Fruit fly (Drosophila melanogaster) whole organism, prepupa: ENCODE results near the gene deltaCOP.

ENCODE experiments used
- Blimp-1 ChIP-seq: fragments of 200-800 bp; sonication (Bioruptor generic); optimal IDR thresholded peaks from 3 replicates; lab custom pipeline; 2017; ENCODE audit warnings: missing biosample characterization, missing genetic modification characterization, mild to moderate bottlenecking, moderate library complexity, missing genetic modification reagents
- CG10631 ChIP-seq: fragments of 200-800 bp; sonication (Bioruptor generic); optimal IDR thresholded peaks from 2 replicates; lab custom pipeline; 2016; ENCODE audit warnings: missing biosample characterization, missing genetic modification characterization
- CG10669 ChIP-seq: fragments of 200-800 bp; sonication (Bioruptor generic); optimal IDR thresholded peaks from 3 replicates; lab custom pipeline; 2018; ENCODE audit warnings: missing biosample characterization, mild to moderate bottlenecking, missing genetic modification characterization, moderate library complexity
- CG11294 ChIP-seq: fragments of 200-800 bp; sonication (Bioruptor generic); IDR thresholded peaks from 2 replicates; pipeline ENCODE4 v1.3.6; 2022; ENCODE audit warnings: missing biosample characterization, missing genetic modification characterization
- CG11902 ChIP-seq: fragments of 200-800 bp; sonication (Bioruptor generic); optimal IDR thresholded peaks from 3 replicates; lab custom pipeline; 2016; ENCODE audit warnings: missing biosample characterization, missing genetic modification characterization
- CG16779 ChIP-seq: fragments of 200-800 bp; sonication (Bioruptor generic); optimal IDR thresholded peaks from 3 replicates; lab custom pipeline; 2017; ENCODE audit warnings: missing biosample characterization, mild to moderate bottlenecking, missing genetic modification characterization
- CG3032 ChIP-seq: fragments of 200-800 bp; optimal IDR thresholded peaks from 2 replicates; lab custom pipeline; 2019; ENCODE audit warnings: missing biosample characterization, mild to moderate bottlenecking, missing genetic modification characterization, moderate library complexity
- CG31627 ChIP-seq: fragments of 200-800 bp; sonication (Bioruptor generic); optimal IDR thresholded peaks from 3 replicates; lab custom pipeline; 2016; ENCODE audit warnings: missing biosample characterization, missing genetic modification characterization
- CG32006 ChIP-seq: fragments of 200-800 bp; sonication (Bioruptor generic); optimal IDR thresholded peaks from 3 replicates; lab custom pipeline; 2017; ENCODE audit warnings: missing biosample characterization, mild to moderate bottlenecking, missing genetic modification characterization
- CG34406 ChIP-seq: fragments of 200-800 bp; sonication (Bioruptor generic); optimal IDR thresholded peaks from 3 replicates; lab custom pipeline; 2016; ENCODE audit warnings: missing biosample characterization, missing genetic modification characterization
- CG3919 ChIP-seq: fragments of 200-800 bp; sonication (Bioruptor generic); optimal IDR thresholded peaks from 3 replicates; lab custom pipeline; 2016; ENCODE audit warnings: missing biosample characterization, missing genetic modification characterization
- CG4318 ChIP-seq: fragments of 200-800 bp; sonication (Bioruptor generic); optimal IDR thresholded peaks from 3 replicates; lab custom pipeline; 2017; ENCODE audit warnings: missing biosample characterization, mild to moderate bottlenecking, missing genetic modification characterization
- CG6163 ChIP-seq: fragments of 200-800 bp; sonication (Bioruptor generic); IDR thresholded peaks from 3 replicates; pipeline ENCODE4 v1.3.6; 2022; ENCODE audit warnings: missing biosample characterization, missing genetic modification characterization
- CG6276 ChIP-seq: fragments of 200-800 bp; sonication (Bioruptor generic); optimal IDR thresholded peaks from 2 replicates; lab custom pipeline; 2017; ENCODE audit warnings: missing biosample characterization, mild to moderate bottlenecking, missing genetic modification characterization
- CG6792 ChIP-seq: fragments of 200-800 bp; sonication (Bioruptor generic); optimal IDR thresholded peaks from 3 replicates; lab custom pipeline; 2016; ENCODE audit warnings: missing biosample characterization, missing genetic modification characterization
- CG6808 ChIP-seq: fragments of 200-800 bp; sonication (Bioruptor generic); optimal IDR thresholded peaks from 3 replicates; lab custom pipeline; 2017; ENCODE audit warnings: missing biosample characterization, missing genetic modification characterization, mild to moderate bottlenecking, moderate library complexity, missing genetic modification reagents
- CG6854 ChIP-seq: fragments of 200-800 bp; sonication (Bioruptor generic); optimal IDR thresholded peaks from 2 replicates; lab custom pipeline; 2017; ENCODE audit warnings: missing biosample characterization, mild to moderate bottlenecking, missing genetic modification characterization
- CG7368 ChIP-seq: fragments of 200-800 bp; sonication (Bioruptor generic); optimal IDR thresholded peaks from 3 replicates; lab custom pipeline; 2016; ENCODE audit warnings: missing biosample characterization, missing genetic modification characterization
- CG8119 ChIP-seq: fragments of 200-800 bp; sonication (Bioruptor generic); IDR thresholded peaks from 3 replicates; pipeline ENCODE4 v1.3.6; 2022; ENCODE audit warnings: missing biosample characterization, missing genetic modification characterization
- CG8319 ChIP-seq: fragments of 200-800 bp; sonication (Bioruptor generic); optimal IDR thresholded peaks from 3 replicates; lab custom pipeline; 2016; ENCODE audit warnings: missing biosample characterization, missing genetic modification characterization
- CG8632 ChIP-seq: fragments of 200-800 bp; sonication (Bioruptor generic); optimal IDR thresholded peaks from 3 replicates; lab custom pipeline; 2016; ENCODE audit warnings: missing biosample characterization, missing genetic modification characterization
- CG9139 ChIP-seq: fragments of 200-800 bp; sonication (Bioruptor generic); optimal IDR thresholded peaks from 3 replicates; lab custom pipeline; 2017; ENCODE audit warnings: missing biosample characterization, mild to moderate bottlenecking, missing genetic modification characterization
- Eip78C ChIP-seq: fragments of 200-800 bp; sonication (Bioruptor generic); peaks from one replicate; lab custom pipeline; 2016; ENCODE audit warnings: missing biosample characterization, missing genetic modification characterization
- Ets21C ChIP-seq: fragments of 200-800 bp; sonication (Bioruptor generic); optimal IDR thresholded peaks from 3 replicates; lab custom pipeline; 2016; ENCODE audit warnings: missing biosample characterization, missing genetic modification characterization
- Gug ChIP-seq: fragments of 200-800 bp; sonication (Bioruptor generic); IDR thresholded peaks from 2 replicates; pipeline ENCODE4 v1.3.6; 2022; ENCODE audit warnings: missing biosample characterization, missing genetic modification characterization
- Hr38 ChIP-seq: sonication (Bioruptor generic); optimal IDR thresholded peaks from 2 replicates; lab custom pipeline; 2016; ENCODE audit warnings: missing biosample characterization, missing genetic modification characterization
- Hr39 ChIP-seq: fragments of 200-800 bp; sonication (Bioruptor generic); optimal IDR thresholded peaks from 2 replicates; lab custom pipeline; 2016; ENCODE audit warnings: missing biosample characterization, missing genetic modification characterization
- Met ChIP-seq: fragments of 200-800 bp; sonication (Bioruptor generic); optimal IDR thresholded peaks from 3 replicates; lab custom pipeline; 2016; ENCODE audit warnings: missing biosample characterization, missing genetic modification characterization
- OdsH ChIP-seq: fragments of 200-800 bp; sonication (Bioruptor generic); optimal IDR thresholded peaks from 3 replicates; lab custom pipeline; 2016; ENCODE audit warnings: missing biosample characterization, missing genetic modification characterization
- Smox ChIP-seq: fragments of 200-800 bp; sonication (Bioruptor generic); optimal IDR thresholded peaks from 3 replicates; lab custom pipeline; 2016; ENCODE audit warnings: missing biosample characterization, missing genetic modification characterization
- Sox102F ChIP-seq: fragments of 200-800 bp; sonication (Bioruptor generic); optimal IDR thresholded peaks from 2 replicates; lab custom pipeline; 2016; ENCODE audit warnings: missing biosample characterization, mild to moderate bottlenecking, missing genetic modification characterization
- Sox14 ChIP-seq: fragments of 200-800 bp; sonication (Bioruptor generic); optimal IDR thresholded peaks from 3 replicates; lab custom pipeline; 2016; ENCODE audit warnings: missing biosample characterization, missing genetic modification characterization
- achi ChIP-seq: fragments of 200-800 bp; sonication (Bioruptor generic); optimal IDR thresholded peaks from 3 replicates; lab custom pipeline; 2016; ENCODE audit warnings: missing biosample characterization, missing genetic modification characterization
- acj6 ChIP-seq: fragments of 200-800 bp; sonication (Bioruptor generic); optimal IDR thresholded peaks from 3 replicates; lab custom pipeline; 2016; ENCODE audit warnings: missing biosample characterization, missing genetic modification characterization
- cyc ChIP-seq: fragments of 200-800 bp; sonication (Bioruptor generic); optimal IDR thresholded peaks from 3 replicates; lab custom pipeline; 2016; ENCODE audit warnings: missing biosample characterization, missing genetic modification characterization
- dac ChIP-seq: fragments of 200-800 bp; sonication (Bioruptor generic); optimal IDR thresholded peaks from 2 replicates; lab custom pipeline; 2017; ENCODE audit warnings: missing biosample characterization, mild to moderate bottlenecking, missing genetic modification characterization
- dsx ChIP-seq: fragments of 200-800 bp; optimal IDR thresholded peaks from 3 replicates; lab custom pipeline; 2019; ENCODE audit warnings: missing biosample characterization, mild to moderate bottlenecking, missing genetic modification characterization, moderate library complexity; ENCODE audit not compliant: poor library complexity, severe bottlenecking
- eg ChIP-seq: fragments of 200-800 bp; sonication (Bioruptor generic); IDR thresholded peaks from 3 replicates; pipeline ENCODE4 v1.3.6; 2022; ENCODE audit warnings: missing biosample characterization, missing genetic modification characterization
- fd59A ChIP-seq: fragments of 200-800 bp; sonication (Bioruptor generic); optimal IDR thresholded peaks from 2 replicates; lab custom pipeline; 2017; ENCODE audit warnings: missing biosample characterization, mild to moderate bottlenecking, missing genetic modification characterization, missing genetic modification reagents
- fd85E ChIP-seq: fragments of 200-800 bp; sonication (Bioruptor generic); optimal IDR thresholded peaks from 3 replicates; lab custom pipeline; 2016; ENCODE audit warnings: missing biosample characterization, missing genetic modification characterization
- fkh ChIP-seq: fragments of 200-800 bp; sonication (Bioruptor generic); optimal IDR thresholded peaks from 3 replicates; lab custom pipeline; 2017; ENCODE audit warnings: missing biosample characterization, mild to moderate bottlenecking, missing genetic modification characterization, moderate library complexity
- lz ChIP-seq: fragments of 200-800 bp; sonication (Bioruptor generic); optimal IDR thresholded peaks from 3 replicates; lab custom pipeline; 2016; ENCODE audit warnings: missing biosample characterization, missing genetic modification characterization
- net ChIP-seq: fragments of 200-800 bp; sonication (Bioruptor generic); optimal IDR thresholded peaks from 3 replicates; lab custom pipeline; 2016; ENCODE audit warnings: missing biosample characterization, missing genetic modification characterization
- salr ChIP-seq, 2 experiments: fragments of 200-800 bp; sonication (Bioruptor generic); optimal IDR thresholded peaks; 3 replicates each; lab custom pipeline; 2016 to 2018; ENCODE audit warnings: missing biosample characterization in 2 of 2, missing genetic modification characterization in 2 of 2, mild to moderate bottlenecking in 1 of 2
- spab ChIP-seq: fragments of 200-800 bp; sonication (Bioruptor generic); optimal IDR thresholded peaks from 2 replicates; lab custom pipeline; 2017; ENCODE audit warnings: missing biosample characterization, mild to moderate bottlenecking, missing genetic modification characterization, missing genetic modification reagents
- ss ChIP-seq, 2 experiments: fragments of 200-800 bp; sonication (Bioruptor generic); optimal IDR thresholded peaks; 2 replicates in 1 of 2; 3 replicates in 1 of 2; lab custom pipeline; 2017 to 2018; ENCODE audit warnings: mild to moderate bottlenecking in 2 of 2, missing biosample characterization in 2 of 2, missing genetic modification characterization in 2 of 2, moderate library complexity in 1 of 2
- svp ChIP-seq: fragments of 200-800 bp; sonication (Bioruptor generic); peaks from one replicate; lab custom pipeline; 2016; ENCODE audit warnings: missing biosample characterization, missing genetic modification characterization
- topi ChIP-seq: fragments of 200-800 bp; sonication (Bioruptor generic); optimal IDR thresholded peaks from 3 replicates; lab custom pipeline; 2016; ENCODE audit warnings: missing biosample characterization, missing genetic modification characterization
- vri ChIP-seq: fragments of 200-800 bp; sonication (Bioruptor generic); optimal IDR thresholded peaks from 3 replicates; lab custom pipeline; 2016; ENCODE audit warnings: missing biosample characterization, mild to moderate bottlenecking, missing genetic modification characterization

deltaCOP gene

DNA sequence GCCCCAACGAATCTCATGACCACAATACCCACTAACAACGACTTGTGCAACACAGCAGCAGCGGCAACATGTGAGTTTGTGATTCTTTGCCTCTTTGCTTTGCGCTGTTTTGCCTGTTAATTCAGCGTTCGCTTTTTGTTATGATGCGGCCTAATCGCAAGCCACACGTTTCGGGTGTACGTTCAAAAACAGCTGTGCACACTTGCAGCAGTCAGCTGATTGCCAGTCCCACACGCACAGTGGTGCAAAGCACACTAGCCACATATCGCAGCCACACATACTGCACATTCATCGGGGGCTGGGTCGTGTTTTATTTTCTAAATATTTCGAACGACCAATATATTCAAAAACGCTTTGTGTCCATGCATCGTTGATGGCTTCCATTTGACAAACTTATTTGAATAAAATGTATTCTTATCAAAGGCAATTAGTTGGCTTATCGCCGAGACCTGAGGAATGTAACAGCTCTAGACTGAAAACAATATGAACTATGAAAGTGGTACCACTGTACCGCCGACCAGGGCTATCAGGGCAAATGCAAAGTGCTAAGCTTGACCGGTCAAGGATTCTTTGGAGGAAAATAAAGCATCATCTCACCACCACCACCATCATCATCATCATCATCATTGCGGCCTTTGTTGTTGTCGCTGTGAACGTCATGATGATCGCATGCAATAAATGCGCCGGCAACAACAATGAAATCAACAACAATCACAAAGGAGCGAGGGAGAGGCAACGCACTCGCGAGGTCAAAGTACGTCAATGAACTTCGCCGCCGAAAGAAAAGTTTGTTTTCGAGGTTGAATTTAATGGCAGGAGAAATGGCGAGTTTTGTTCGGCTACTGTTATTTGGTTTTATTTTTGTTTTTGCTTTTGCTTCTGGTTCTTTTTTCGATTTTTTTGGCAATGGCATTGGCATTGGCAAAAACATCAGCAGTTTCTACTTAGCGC is 35.4 kb downstream of the deltaCOP start:
- TF ChIP-seq cyc (GFP tag; lab: Kevin White, UChicago), result peak; percentile 55
- TF ChIP-seq topi (GFP tag; lab: Kevin White, UChicago), result peak; percentile 66
- no peak for TF ChIP-seq vri (GFP tag; lab: Kevin White, UChicago)
- peak; percentile 18 for TF ChIP-seq spab (GFP tag; lab: Kevin White, UChicago)
- TF ChIP-seq CG6792 (GFP tag; lab: Kevin White, UChicago), result peak; percentile 44
- no peak for TF ChIP-seq Gug (GFP tag; lab: Robert Waterston, UW)
- TF ChIP-seq CG31627 (GFP tag; lab: Kevin White, UChicago), result peak; percentile 65
- TF ChIP-seq Sox14, result peak; percentile 76
- TF ChIP-seq achi (GFP tag; lab: Kevin White, UChicago), result peak; percentile 64
- peak; percentile 63 for TF ChIP-seq CG10631
- peak; percentile 54 for TF ChIP-seq CG34406 (GFP tag; lab: Kevin White, UChicago)
- TF ChIP-seq CG6276 (GFP tag; lab: Kevin White, UChicago), result peak; percentile 33
- peak; percentile 67 for TF ChIP-seq CG3919
- TF ChIP-seq Met (GFP tag; lab: Kevin White, UChicago), result peak; percentile 73
- TF ChIP-seq OdsH (GFP tag; lab: Kevin White, UChicago), result peak; percentile 53
- TF ChIP-seq lz (GFP tag; lab: Kevin White, UChicago), result peak; percentile 60
- peak; percentile 29 for TF ChIP-seq CG16779 (tag; lab: Kevin White, UChicago)
- TF ChIP-seq CG10669 (GFP tag; lab: Kevin White, UChicago), result peak; percentile 75
- TF ChIP-seq CG6854 (GFP tag; lab: Kevin White, UChicago), result no peak
- no peak for TF ChIP-seq dac (GFP tag; lab: Kevin White, UChicago)
- peak; percentile 32 to 45 for TF ChIP-seq salr (GFP tag; optimal IDR thresholded peaks at IDR 0.05; lab: Kevin White, UChicago)
- peak; percentile 54 for TF ChIP-seq CG6808 (GFP tag; lab: Kevin White, UChicago)
- TF ChIP-seq CG32006, result peak; percentile 66
- TF ChIP-seq CG8119, result peak; percentile 52
- peak; percentile 66 for TF ChIP-seq CG3032 (tag; lab: Kevin White, UChicago)
- no peak for TF ChIP-seq Hr38 (GFP tag; lab: Kevin White, UChicago)
- TF ChIP-seq dsx, result peak; percentile 9
- TF ChIP-seq Hr39, result peak; percentile 62
- peak; percentile 63 for TF ChIP-seq Sox102F (GFP tag; lab: Kevin White, UChicago)
- TF ChIP-seq CG6163, result peak; percentile 37; the same call in 1 of the 3 replicates
- no peak for TF ChIP-seq fkh (GFP tag; lab: Kevin White, UChicago)
- TF ChIP-seq fd59A, result peak; percentile 48
- no peak; the same call in 1 of the 2 replicates for TF ChIP-seq CG11294 (GFP tag; lab: Robert Waterston, UW)
- peak; percentile 91 for TF ChIP-seq svp (GFP tag; lab: Kevin White, UChicago)
- no peak for TF ChIP-seq fd85E (GFP tag; lab: Kevin White, UChicago)
- peak; percentile 91 for TF ChIP-seq Eip78C
- TF ChIP-seq Blimp-1 (GFP tag; lab: Kevin White, UChicago), result no peak
- peak; percentile 33 to 69 for TF ChIP-seq ss (GFP tag; optimal IDR thresholded peaks at IDR 0.05; lab: Kevin White, UChicago)
- TF ChIP-seq acj6 (GFP tag; lab: Kevin White, UChicago), result peak; percentile 62
- TF ChIP-seq CG9139, result peak; percentile 23
- TF ChIP-seq Smox (GFP tag; lab: Kevin White, UChicago), result peak; percentile 60
- peak; percentile 33 for TF ChIP-seq Ets21C (GFP tag; lab: Kevin White, UChicago)
- TF ChIP-seq CG8632 (GFP tag; lab: Kevin White, UChicago), result peak; percentile 67
- TF ChIP-seq net (GFP tag; lab: Kevin White, UChicago), result peak; percentile 73
- TF ChIP-seq eg (GFP tag; lab: Robert Waterston, UW), result 0 out of 3 replicates have a peak, but pooled peaks have one; percentile 38
- peak; percentile 52 for TF ChIP-seq CG7368
- peak; percentile 49 for TF ChIP-seq CG11902 (GFP tag; lab: Kevin White, UChicago)
- peak; percentile 22 for TF ChIP-seq CG4318 (GFP tag; lab: Kevin White, UChicago)
- peak; percentile 60 for TF ChIP-seq CG8319 (GFP tag; lab: Kevin White, UChicago)
